Fruit fly (Drosophila melanogaster) S2 (cell line): ENCODE measurements around the gene CG12998.

Experiments used
- CG8478 ChIP-seq: fragments of >200 bp; optimal IDR thresholded peaks from 2 replicates; lab custom pipeline; 2018
- CTCF ChIP-seq, 2 experiments: fragments of >200 bp; optimal IDR thresholded peaks; 2 replicates each; lab custom pipeline; 2018

DNA sequence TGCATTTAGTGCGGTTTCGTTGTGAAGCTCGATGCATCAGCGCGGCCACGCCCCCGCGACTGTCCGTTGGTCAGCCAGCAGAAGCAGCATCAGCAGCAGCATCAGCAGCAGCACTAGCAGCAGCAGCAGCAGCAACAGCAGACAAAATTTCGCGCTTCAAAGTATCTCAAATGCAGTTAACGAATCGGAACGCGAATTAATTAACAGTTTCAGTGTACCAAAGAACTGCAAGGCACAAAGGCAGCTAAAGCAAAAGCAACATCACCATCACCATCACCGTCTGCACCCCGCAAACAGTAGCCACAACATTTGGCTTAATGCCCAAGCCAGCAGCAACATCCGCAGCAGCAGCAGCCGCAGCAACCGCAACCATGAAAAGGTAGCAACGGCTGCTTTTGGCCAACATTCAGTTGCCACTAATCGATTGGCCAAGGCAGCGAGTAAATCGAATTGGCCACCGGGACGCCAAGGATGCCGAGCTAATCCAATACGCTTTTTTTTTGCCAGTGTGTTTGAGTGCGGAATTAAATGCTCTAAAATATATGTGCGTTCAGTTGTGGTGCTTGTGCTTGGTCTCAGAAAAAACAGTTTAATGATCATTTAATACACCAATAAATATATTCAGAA, 47.0 kb downstream of the CG12998 start:
- TF ChIP-seq CTCF (optimal IDR thresholded peaks at IDR 0.05; lab: Kevin White, UChicago) (no peak), CG8478 (lab: Kevin White, UChicago) (no peak)
